Fruit fly (Drosophila melanogaster) whole organism, embryonic: ENCODE measurements around the gene Polr1F.
A peak's percentile ranks its signal among the peaks of the same experiment; 100 is the strongest.

Source experiments
- Blimp-1 ChIP-seq: fragments of 200-800 bp; sonication (Bioruptor generic); optimal IDR thresholded peaks from 3 replicates; lab custom pipeline; 2018; ENCODE audit warnings: missing biosample characterization, missing genetic modification characterization, mild to moderate bottlenecking, moderate library complexity, missing genetic modification reagents
- C15 ChIP-seq: fragments of 200-800 bp; sonication (Bioruptor generic); IDR thresholded peaks from 3 replicates; pipeline ENCODE4 v1.3.6; 2022; ENCODE audit warnings: missing biosample characterization, missing genetic modification characterization
- CG10321 ChIP-seq: fragments of 200-800 bp; sonication (Bioruptor generic); IDR thresholded peaks from 2 replicates; pipeline ENCODE4 v1.3.6; 2022; ENCODE audit warnings: missing biosample characterization, missing genetic modification characterization
- CG10366 ChIP-seq: fragments of 200-800 bp; sonication (Bioruptor generic); IDR thresholded peaks from 2 replicates; pipeline ENCODE4 v1.3.6; 2022; ENCODE audit warnings: missing biosample characterization, missing genetic modification characterization
- CG10654 ChIP-seq: fragments of 200-800 bp; sonication (Bioruptor generic); optimal IDR thresholded peaks from 2 replicates; lab custom pipeline; 2016; ENCODE audit warnings: missing biosample characterization, missing genetic modification characterization
- CG11085 ChIP-seq: fragments of 200-800 bp; sonication (Bioruptor generic); IDR thresholded peaks from 2 replicates; pipeline ENCODE4 v1.3.6; 2022; ENCODE audit warnings: missing biosample characterization, missing genetic modification characterization
- CG11456 ChIP-seq: fragments of 200-800 bp; sonication (Bioruptor generic); IDR thresholded peaks from 3 replicates; pipeline ENCODE4 v1.3.6; 2022; ENCODE audit warnings: missing biosample characterization, missing genetic modification characterization
- CG12299 ChIP-seq: fragments of 200-800 bp; sonication (Bioruptor generic); optimal IDR thresholded peaks from 2 replicates; lab custom pipeline; 2018; ENCODE audit warnings: missing biosample characterization, mild to moderate bottlenecking, missing genetic modification characterization
- CG1233 ChIP-seq: fragments of 200-800 bp; sonication (Bioruptor generic); optimal IDR thresholded peaks from 4 replicates; lab custom pipeline; 2018; ENCODE audit warnings: missing biosample characterization, mild to moderate bottlenecking, missing genetic modification characterization
- CG12659 ChIP-seq: fragments of 200-800 bp; sonication (Bioruptor generic); optimal IDR thresholded peaks from 3 replicates; lab custom pipeline; 2017; ENCODE audit warnings: mild to moderate bottlenecking, missing biosample characterization, missing genetic modification reagents, missing genetic modification characterization
- CG12942 ChIP-seq: fragments of 200-800 bp; sonication (Bioruptor generic); optimal IDR thresholded peaks from 3 replicates; lab custom pipeline; 2016; ENCODE audit warnings: missing biosample characterization, missing genetic modification characterization
- CG13775 ChIP-seq: fragments of 200-800 bp; sonication (Bioruptor generic); optimal IDR thresholded peaks from 3 replicates; lab custom pipeline; 2017; ENCODE audit warnings: missing biosample characterization, mild to moderate bottlenecking, missing genetic modification characterization
- CG14050 ChIP-seq: fragments of 200-800 bp; sonication (Bioruptor generic); IDR thresholded peaks from 3 replicates; pipeline ENCODE4 v1.3.6; 2022; ENCODE audit warnings: missing biosample characterization, missing genetic modification characterization
- CG15514 ChIP-seq: fragments of 200-800 bp; sonication (Bioruptor generic); optimal IDR thresholded peaks from 3 replicates; lab custom pipeline; 2017; ENCODE audit warnings: missing biosample characterization, missing genetic modification characterization, mild to moderate bottlenecking, moderate library complexity, missing genetic modification reagents
- CG17802 ChIP-seq: fragments of 200-800 bp; sonication (Bioruptor generic); optimal IDR thresholded peaks from 2 replicates; lab custom pipeline; 2018; ENCODE audit warnings: missing biosample characterization, mild to moderate bottlenecking, missing genetic modification characterization, moderate library complexity
- CG1832 ChIP-seq: fragments of 200-800 bp; sonication (Bioruptor generic); optimal IDR thresholded peaks from 2 replicates; lab custom pipeline; 2017; ENCODE audit warnings: missing biosample characterization, mild to moderate bottlenecking, missing genetic modification characterization, inconsistent platforms
- CG2129 ChIP-seq: fragments of 200-800 bp; sonication (Bioruptor generic); IDR thresholded peaks from 2 replicates; pipeline ENCODE4 v1.3.6; 2022; ENCODE audit warnings: missing biosample characterization, missing genetic modification characterization; ENCODE audit not compliant: partially characterized antibody
- CG31224 ChIP-seq: fragments of 200-800 bp; sonication (Bioruptor generic); IDR thresholded peaks from 2 replicates; pipeline ENCODE4 v1.3.6; 2022; ENCODE audit warnings: missing biosample characterization, missing genetic modification characterization
- CG31388 ChIP-seq: fragments of 200-800 bp; sonication (Bioruptor generic); optimal IDR thresholded peaks from 2 replicates; lab custom pipeline; 2016; ENCODE audit warnings: missing biosample characterization, missing genetic modification characterization
- CG3163 ChIP-seq: fragments of 200-800 bp; sonication (Bioruptor generic); optimal IDR thresholded peaks from 3 replicates; lab custom pipeline; 2016; ENCODE audit warnings: missing biosample characterization, missing genetic modification characterization
- CG32772 ChIP-seq: fragments of 200-800 bp; sonication (Bioruptor generic); IDR thresholded peaks from 2 replicates; pipeline ENCODE4 v1.3.6; 2022; ENCODE audit warnings: missing biosample characterization, missing genetic modification characterization
- CG3281 ChIP-seq: fragments of 200-800 bp; sonication (Bioruptor generic); optimal IDR thresholded peaks from 3 replicates; lab custom pipeline; 2017; ENCODE audit warnings: missing biosample characterization, mild to moderate bottlenecking, missing genetic modification characterization
- CG7271 ChIP-seq: fragments of 200-800 bp; sonication (Bioruptor generic); optimal IDR thresholded peaks from 2 replicates; lab custom pipeline; 2018; ENCODE audit warnings: missing biosample characterization, mild to moderate bottlenecking, missing genetic modification characterization, moderate library complexity
- CG8478 ChIP-seq: fragments of >200 bp; optimal IDR thresholded peaks from 2 replicates; lab custom pipeline; 2018
- CG9727 ChIP-seq: fragments of 200-800 bp; sonication (Bioruptor generic); optimal IDR thresholded peaks from 3 replicates; lab custom pipeline; 2017; ENCODE audit warnings: missing biosample characterization, mild to moderate bottlenecking, missing genetic modification characterization
- CHES-1-like ChIP-seq: fragments of 200-800 bp; sonication (Bioruptor generic); optimal IDR thresholded peaks from 2 replicates; lab custom pipeline; 2016; ENCODE audit warnings: missing biosample characterization, missing genetic modification characterization
- D ChIP-seq, 2 experiments: fragments of 200-800 bp in 1 of 2; fragments of >200 bp in 1 of 2; sonication (Bioruptor generic) in 1 of 2; optimal IDR thresholded peaks; 2 replicates in 1 of 2; 3 replicates in 1 of 2; lab custom pipeline; 2017; ENCODE audit warnings: mild to moderate bottlenecking in 1 of 2, missing biosample characterization in 1 of 2, missing genetic modification characterization in 1 of 2, missing genetic modification reagents in 1 of 2
- D19A ChIP-seq: fragments of 200-800 bp; optimal IDR thresholded peaks from 3 replicates; lab custom pipeline; 2019; ENCODE audit warnings: missing biosample characterization, mild to moderate bottlenecking, missing genetic modification characterization, moderate library complexity
- Ets65A ChIP-seq: fragments of 200-800 bp; sonication (Bioruptor generic); peaks from one replicate; lab custom pipeline; 2016; ENCODE audit warnings: missing biosample characterization, missing genetic modification characterization
- Ets97D ChIP-seq: fragments of 200-800 bp; sonication (Bioruptor generic); optimal IDR thresholded peaks from 3 replicates; lab custom pipeline; 2016; ENCODE audit warnings: missing biosample characterization, missing genetic modification characterization
- GATAe ChIP-seq: fragments of 200-800 bp; sonication (Bioruptor generic); conservative IDR thresholded peaks from 2 replicates; pipeline ENCODE4 v1.3.6; 2022; ENCODE audit warnings: missing biosample characterization, missing genetic modification characterization
- H2.0 ChIP-seq: fragments of 200-800 bp; sonication (Bioruptor generic); IDR thresholded peaks from 2 replicates; pipeline ENCODE4 v1.3.6; 2022; ENCODE audit warnings: missing biosample characterization, missing genetic modification characterization
- Med ChIP-seq: fragments of 200-800 bp; sonication (Bioruptor generic); peaks from one replicate; lab custom pipeline; 2016; ENCODE audit warnings: missing biosample characterization, missing genetic modification characterization, mild to moderate bottlenecking, inconsistent platforms, moderate library complexity
- Nf-YA ChIP-seq: fragments of 200-800 bp; sonication (Bioruptor generic); IDR thresholded peaks from 2 replicates; pipeline ENCODE4 v1.3.6; 2022; ENCODE audit warnings: missing biosample characterization, missing genetic modification characterization
- NfI ChIP-seq: fragments of 200-800 bp; sonication (Bioruptor generic); optimal IDR thresholded peaks from 3 replicates; lab custom pipeline; 2018; ENCODE audit warnings: missing biosample characterization, mild to moderate bottlenecking, missing genetic modification characterization, moderate library complexity
- Opbp ChIP-seq: fragments of 200-800 bp; sonication (Bioruptor generic); IDR thresholded peaks from 3 replicates; pipeline ENCODE4 v1.3.6; 2022; ENCODE audit warnings: missing biosample characterization, missing genetic modification characterization; ENCODE audit not compliant: partially characterized antibody
- TFAM ChIP-seq: fragments of 200-800 bp; sonication (Bioruptor generic); optimal IDR thresholded peaks from 2 replicates; lab custom pipeline; 2017; ENCODE audit warnings: missing biosample characterization, missing genetic modification characterization, inconsistent platforms
- Tbp ChIP-seq: fragments of >200 bp; optimal IDR thresholded peaks from 2 replicates; lab custom pipeline; 2018; ENCODE audit warnings: missing biosample characterization, missing genetic modification characterization
- abd-A ChIP-seq: fragments of 200-800 bp; sonication (Bioruptor generic); optimal IDR thresholded peaks from 3 replicates; lab custom pipeline; 2019; ENCODE audit warnings: missing biosample characterization, mild to moderate bottlenecking, missing genetic modification characterization, moderate library complexity
- br ChIP-seq: fragments of >200 bp; optimal IDR thresholded peaks from 2 replicates; lab custom pipeline; 2017
- ci ChIP-seq: fragments of 200-800 bp; sonication (Bioruptor generic); IDR thresholded peaks from 3 replicates; pipeline ENCODE4 v1.3.6; 2022; ENCODE audit warnings: missing biosample characterization, missing genetic modification characterization
- danr ChIP-seq: fragments of 200-800 bp; sonication (Bioruptor generic); IDR thresholded peaks from 2 replicates; pipeline ENCODE4 v1.3.6; 2022; ENCODE audit warnings: missing biosample characterization, missing genetic modification characterization
- disco-r ChIP-seq: fragments of 200-800 bp; sonication (Bioruptor generic); optimal IDR thresholded peaks from 2 replicates; lab custom pipeline; 2016; ENCODE audit warnings: missing biosample characterization, missing genetic modification characterization
- fd102C ChIP-seq: fragments of 200-800 bp; sonication (Bioruptor generic); optimal IDR thresholded peaks from 2 replicates; lab custom pipeline; 2018; ENCODE audit warnings: missing biosample characterization, mild to moderate bottlenecking, missing genetic modification characterization, moderate library complexity
- jing ChIP-seq: fragments of 200-800 bp; sonication (Bioruptor generic); optimal IDR thresholded peaks from 2 replicates; lab custom pipeline; 2018; ENCODE audit warnings: missing biosample characterization, mild to moderate bottlenecking, missing genetic modification characterization
- pita ChIP-seq: fragments of 200-800 bp; sonication (Bioruptor generic); optimal IDR thresholded peaks from 2 replicates; lab custom pipeline; 2017; ENCODE audit warnings: missing biosample characterization, mild to moderate bottlenecking, missing genetic modification characterization
- sima ChIP-seq: fragments of 200-800 bp; sonication (Bioruptor generic); optimal IDR thresholded peaks from 2 replicates; lab custom pipeline; 2016; ENCODE audit warnings: missing biosample characterization, missing genetic modification characterization
- sob ChIP-seq: fragments of 200-800 bp; sonication (Bioruptor generic); IDR thresholded peaks from 2 replicates; pipeline ENCODE4 v1.3.6; 2022; ENCODE audit warnings: missing biosample characterization, missing genetic modification characterization
- tll ChIP-seq, 2 experiments: fragments of 200-800 bp in 1 of 2; fragments of >200 bp in 1 of 2; sonication (Bioruptor generic) in 1 of 2; optimal IDR thresholded peaks; 2 replicates each; lab custom pipeline; 2017 to 2019; ENCODE audit warnings: missing biosample characterization in 2 of 2, missing genetic modification characterization in 2 of 2, mild to moderate bottlenecking in 1 of 2, moderate library complexity in 1 of 2
- toy ChIP-seq: fragments of 200-800 bp; sonication (Bioruptor generic); IDR thresholded peaks from 2 replicates; pipeline ENCODE4 v1.3.6; 2022; ENCODE audit warnings: missing biosample characterization, missing genetic modification characterization
- vnd ChIP-seq: fragments of 200-800 bp; sonication (Bioruptor generic); IDR thresholded peaks from 3 replicates; pipeline ENCODE4 v1.3.6; 2022; ENCODE audit warnings: missing biosample characterization, missing genetic modification characterization; ENCODE audit not compliant: partially characterized antibody

The Polr1F gene

DNA sequence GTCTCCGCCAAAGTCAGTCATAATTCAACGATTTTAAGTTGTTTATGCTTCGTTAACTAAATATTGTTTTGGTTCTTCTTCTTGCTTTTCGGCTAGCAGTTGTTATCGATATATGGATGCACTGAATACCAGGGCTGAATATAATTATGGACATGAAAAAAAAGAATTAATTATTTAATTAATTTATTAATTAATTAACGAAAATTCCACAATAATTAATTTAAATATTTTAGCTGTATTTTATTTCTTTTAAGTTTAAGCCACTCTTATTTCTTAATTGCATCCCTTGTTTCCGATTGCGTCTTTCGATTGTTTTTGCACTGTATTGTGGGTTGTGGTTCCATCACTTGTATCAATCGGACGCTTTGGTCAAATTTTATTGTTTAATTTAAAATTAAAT, 42.5 kb upstream of the Polr1F start, which contains the start of the genes Gas41 and SA1 (continued):
- TF ChIP-seq Opbp (GFP tag; lab: Robert Waterston, UW) (0 out of 3 replicates have a peak, but pooled peaks have one; percentile 42), CG14050 (GFP tag; lab: Robert Waterston, UW) (peak; percentile 38; the same call in 2 of the 3 replicates), CG11456 (GFP tag; lab: Robert Waterston, UW) (no peak), CG11085 (GFP tag; lab: Robert Waterston, UW) (peak; percentile 89), Tbp (GFP tag; lab: Kevin White, UChicago) (no peak), TFAM (GFP tag; lab: Kevin White, UChicago) (no peak), NfI (GFP tag; lab: Kevin White, UChicago) (no peak), CG31224 (GFP tag; lab: Robert Waterston, UW) (peak; percentile 87), toy (peak; percentile 76), CG13775 (peak; percentile 100), Med (GFP tag; lab: Kevin White, UChicago) (peak; percentile 87), abd-A (tag; lab: Kevin White, UChicago) (no peak), CG10654 (GFP tag; lab: Kevin White, UChicago) (peak; percentile 78), CG3281 (peak; percentile 85), CG7271 (peak; percentile 93), sob (GFP tag; lab: Robert Waterston, UW) (no peak), CG31388 (GFP tag; lab: Kevin White, UChicago) (no peak), CG1233 (GFP tag; lab: Kevin White, UChicago) (peak; percentile 81), Nf-YA (GFP tag; lab: Robert Waterston, UW) (no peak), br (lab: Kevin White, UChicago) (no peak), CG3163 (no peak), GATAe (GFP tag; lab: Robert Waterston, UW) (no peak; the same call in 1 of the 2 replicates), CG17802 (peak; percentile 52), D (optimal IDR thresholded peaks at IDR 0.05; lab: Kevin White, UChicago) (no peak), D (GFP tag; optimal IDR thresholded peaks at IDR 0.05; lab: Kevin White, UChicago) (peak; percentile 38), jing (GFP tag; lab: Kevin White, UChicago) (no peak), Ets65A (GFP tag; lab: Kevin White, UChicago) (peak; percentile 63), C15 (GFP tag; lab: Robert Waterston, UW) (peak; percentile 65; the same call in 1 of the 3 replicates), danr (GFP tag; lab: Robert Waterston, UW) (peak; percentile 31; the same call in 1 of the 2 replicates), disco-r (GFP tag; lab: Kevin White, UChicago) (peak; percentile 30), Ets97D (GFP tag; lab: Kevin White, UChicago) (peak; percentile 66), CG12659 (peak; percentile 90), CG10321 (0 out of 2 replicates have a peak, but pooled peaks have one; percentile 24), vnd (GFP tag; lab: Robert Waterston, UW) (peak; percentile 76), CG32772 (GFP tag; lab: Robert Waterston, UW) (peak; percentile 94), CG12299 (tag; lab: Kevin White, UChicago) (peak; percentile 35), tll (GFP tag; optimal IDR thresholded peaks at IDR 0.05; lab: Kevin White, UChicago) (no peak), CG12942 (GFP tag; lab: Kevin White, UChicago) (peak; percentile 72), CG2129 (no peak), pita (no peak), CG1832 (no peak), H2.0 (GFP tag; lab: Robert Waterston, UW) (no peak), Blimp-1 (GFP tag; lab: Kevin White, UChicago) (no peak), fd102C (peak; percentile 81), CG15514 (GFP tag; lab: Kevin White, UChicago) (peak; percentile 96), CG10366 (GFP tag; lab: Robert Waterston, UW) (no peak), CG8478 (lab: Kevin White, UChicago) (no peak), sima (GFP tag; lab: Kevin White, UChicago) (no peak), ci (GFP tag; lab: Robert Waterston, UW) (peak; percentile 88), CG9727 (GFP tag; lab: Kevin White, UChicago) (peak; percentile 15), CHES-1-like (GFP tag; lab: Kevin White, UChicago) (peak; percentile 72), D19A (tag; lab: Kevin White, UChicago) (no peak)
